Fruit fly (Drosophila melanogaster) whole organism, prepupa: ENCODE results near the gene CG11409.

Source experiments
- CG10669 ChIP-seq: fragments of 200-800 bp; sonication (Bioruptor generic); optimal IDR thresholded peaks from 3 replicates; lab custom pipeline; 2018; ENCODE audit warnings: missing biosample characterization, mild to moderate bottlenecking, missing genetic modification characterization, moderate library complexity
- CG11294 ChIP-seq: fragments of 200-800 bp; sonication (Bioruptor generic); IDR thresholded peaks from 2 replicates; pipeline ENCODE4 v1.3.6; 2022; ENCODE audit warnings: missing biosample characterization, missing genetic modification characterization
- CG11762 ChIP-seq: fragments of 200-800 bp; sonication (Bioruptor generic); optimal IDR thresholded peaks from 3 replicates; lab custom pipeline; 2016; ENCODE audit warnings: missing biosample characterization, missing genetic modification characterization; ENCODE audit not compliant: insufficient read depth
- CG1621 ChIP-seq: fragments of 200-800 bp; sonication (Bioruptor generic); optimal IDR thresholded peaks from 3 replicates; lab custom pipeline; 2018; ENCODE audit warnings: missing biosample characterization, mild to moderate bottlenecking, missing genetic modification characterization
- CG16779 ChIP-seq: fragments of 200-800 bp; sonication (Bioruptor generic); optimal IDR thresholded peaks from 3 replicates; lab custom pipeline; 2017; ENCODE audit warnings: missing biosample characterization, mild to moderate bottlenecking, missing genetic modification characterization
- CG3032 ChIP-seq: fragments of 200-800 bp; optimal IDR thresholded peaks from 2 replicates; lab custom pipeline; 2019; ENCODE audit warnings: missing biosample characterization, mild to moderate bottlenecking, missing genetic modification characterization, moderate library complexity
- CG31627 ChIP-seq: fragments of 200-800 bp; sonication (Bioruptor generic); optimal IDR thresholded peaks from 3 replicates; lab custom pipeline; 2016; ENCODE audit warnings: missing biosample characterization, missing genetic modification characterization
- CG32006 ChIP-seq: fragments of 200-800 bp; sonication (Bioruptor generic); optimal IDR thresholded peaks from 3 replicates; lab custom pipeline; 2017; ENCODE audit warnings: missing biosample characterization, mild to moderate bottlenecking, missing genetic modification characterization
- CG34406 ChIP-seq: fragments of 200-800 bp; sonication (Bioruptor generic); optimal IDR thresholded peaks from 3 replicates; lab custom pipeline; 2016; ENCODE audit warnings: missing biosample characterization, missing genetic modification characterization
- CG3919 ChIP-seq: fragments of 200-800 bp; sonication (Bioruptor generic); optimal IDR thresholded peaks from 3 replicates; lab custom pipeline; 2016; ENCODE audit warnings: missing biosample characterization, missing genetic modification characterization
- CG4318 ChIP-seq: fragments of 200-800 bp; sonication (Bioruptor generic); optimal IDR thresholded peaks from 3 replicates; lab custom pipeline; 2017; ENCODE audit warnings: missing biosample characterization, mild to moderate bottlenecking, missing genetic modification characterization
- CG6792 ChIP-seq: fragments of 200-800 bp; sonication (Bioruptor generic); optimal IDR thresholded peaks from 3 replicates; lab custom pipeline; 2016; ENCODE audit warnings: missing biosample characterization, missing genetic modification characterization
- CG6854 ChIP-seq: fragments of 200-800 bp; sonication (Bioruptor generic); optimal IDR thresholded peaks from 2 replicates; lab custom pipeline; 2017; ENCODE audit warnings: missing biosample characterization, mild to moderate bottlenecking, missing genetic modification characterization
- CG9139 ChIP-seq: fragments of 200-800 bp; sonication (Bioruptor generic); optimal IDR thresholded peaks from 3 replicates; lab custom pipeline; 2017; ENCODE audit warnings: missing biosample characterization, mild to moderate bottlenecking, missing genetic modification characterization
- Eip75B ChIP-seq: fragments of 200-800 bp; sonication (Bioruptor generic); optimal IDR thresholded peaks from 3 replicates; lab custom pipeline; 2016; ENCODE audit warnings: missing biosample characterization, missing genetic modification characterization
- Eip78C ChIP-seq: fragments of 200-800 bp; sonication (Bioruptor generic); peaks from one replicate; lab custom pipeline; 2016; ENCODE audit warnings: missing biosample characterization, missing genetic modification characterization
- Eip93F ChIP-seq: fragments of 200-800 bp; sonication (Bioruptor generic); optimal IDR thresholded peaks from 2 replicates; lab custom pipeline; 2016; ENCODE audit warnings: missing biosample characterization, mild to moderate bottlenecking, missing genetic modification characterization
- Ets21C ChIP-seq: fragments of 200-800 bp; sonication (Bioruptor generic); optimal IDR thresholded peaks from 3 replicates; lab custom pipeline; 2016; ENCODE audit warnings: missing biosample characterization, missing genetic modification characterization
- Ets96B ChIP-seq: fragments of 200-800 bp; optimal IDR thresholded peaks from 2 replicates; lab custom pipeline; 2019; ENCODE audit warnings: missing biosample characterization, mild to moderate bottlenecking, missing genetic modification characterization, moderate library complexity
- Hr39 ChIP-seq: fragments of 200-800 bp; sonication (Bioruptor generic); optimal IDR thresholded peaks from 2 replicates; lab custom pipeline; 2016; ENCODE audit warnings: missing biosample characterization, missing genetic modification characterization
- Hr4 ChIP-seq: fragments of 200-800 bp; sonication (Bioruptor generic); optimal IDR thresholded peaks from 3 replicates; lab custom pipeline; 2016; ENCODE audit warnings: missing biosample characterization, missing genetic modification characterization
- Met ChIP-seq: fragments of 200-800 bp; sonication (Bioruptor generic); optimal IDR thresholded peaks from 3 replicates; lab custom pipeline; 2016; ENCODE audit warnings: missing biosample characterization, missing genetic modification characterization
- Smox ChIP-seq: fragments of 200-800 bp; sonication (Bioruptor generic); optimal IDR thresholded peaks from 3 replicates; lab custom pipeline; 2016; ENCODE audit warnings: missing biosample characterization, missing genetic modification characterization
- Sox102F ChIP-seq: fragments of 200-800 bp; sonication (Bioruptor generic); optimal IDR thresholded peaks from 2 replicates; lab custom pipeline; 2016; ENCODE audit warnings: missing biosample characterization, mild to moderate bottlenecking, missing genetic modification characterization
- Sox14 ChIP-seq: fragments of 200-800 bp; sonication (Bioruptor generic); optimal IDR thresholded peaks from 3 replicates; lab custom pipeline; 2016; ENCODE audit warnings: missing biosample characterization, missing genetic modification characterization
- Sox15 ChIP-seq: fragments of 200-800 bp; sonication (Bioruptor generic); optimal IDR thresholded peaks from 3 replicates; lab custom pipeline; 2016; ENCODE audit warnings: missing biosample characterization, missing genetic modification characterization
- achi ChIP-seq: fragments of 200-800 bp; sonication (Bioruptor generic); optimal IDR thresholded peaks from 3 replicates; lab custom pipeline; 2016; ENCODE audit warnings: missing biosample characterization, missing genetic modification characterization
- acj6 ChIP-seq: fragments of 200-800 bp; sonication (Bioruptor generic); optimal IDR thresholded peaks from 3 replicates; lab custom pipeline; 2016; ENCODE audit warnings: missing biosample characterization, missing genetic modification characterization
- cyc ChIP-seq: fragments of 200-800 bp; sonication (Bioruptor generic); optimal IDR thresholded peaks from 3 replicates; lab custom pipeline; 2016; ENCODE audit warnings: missing biosample characterization, missing genetic modification characterization
- dsx ChIP-seq: fragments of 200-800 bp; optimal IDR thresholded peaks from 3 replicates; lab custom pipeline; 2019; ENCODE audit warnings: missing biosample characterization, mild to moderate bottlenecking, missing genetic modification characterization, moderate library complexity; ENCODE audit not compliant: poor library complexity, severe bottlenecking
- eg ChIP-seq: fragments of 200-800 bp; sonication (Bioruptor generic); IDR thresholded peaks from 3 replicates; pipeline ENCODE4 v1.3.6; 2022; ENCODE audit warnings: missing biosample characterization, missing genetic modification characterization
- esn ChIP-seq: fragments of 200-800 bp; sonication (Bioruptor generic); optimal IDR thresholded peaks from 2 replicates; lab custom pipeline; 2016; ENCODE audit warnings: missing biosample characterization, mild to moderate bottlenecking, missing genetic modification characterization, moderate library complexity
- fd85E ChIP-seq: fragments of 200-800 bp; sonication (Bioruptor generic); optimal IDR thresholded peaks from 3 replicates; lab custom pipeline; 2016; ENCODE audit warnings: missing biosample characterization, missing genetic modification characterization
- lz ChIP-seq: fragments of 200-800 bp; sonication (Bioruptor generic); optimal IDR thresholded peaks from 3 replicates; lab custom pipeline; 2016; ENCODE audit warnings: missing biosample characterization, missing genetic modification characterization
- pdm3 ChIP-seq: fragments of 200-800 bp; sonication (Bioruptor generic); optimal IDR thresholded peaks from 3 replicates; lab custom pipeline; 2016; ENCODE audit warnings: missing biosample characterization, missing genetic modification characterization
- spab ChIP-seq: fragments of 200-800 bp; sonication (Bioruptor generic); optimal IDR thresholded peaks from 2 replicates; lab custom pipeline; 2017; ENCODE audit warnings: missing biosample characterization, mild to moderate bottlenecking, missing genetic modification characterization, missing genetic modification reagents
- ss ChIP-seq, 2 experiments: fragments of 200-800 bp; sonication (Bioruptor generic); optimal IDR thresholded peaks; 2 replicates in 1 of 2; 3 replicates in 1 of 2; lab custom pipeline; 2017 to 2018; ENCODE audit warnings: mild to moderate bottlenecking in 2 of 2, missing biosample characterization in 2 of 2, missing genetic modification characterization in 2 of 2, moderate library complexity in 1 of 2
- svp ChIP-seq: fragments of 200-800 bp; sonication (Bioruptor generic); peaks from one replicate; lab custom pipeline; 2016; ENCODE audit warnings: missing biosample characterization, missing genetic modification characterization
- topi ChIP-seq: fragments of 200-800 bp; sonication (Bioruptor generic); optimal IDR thresholded peaks from 3 replicates; lab custom pipeline; 2016; ENCODE audit warnings: missing biosample characterization, missing genetic modification characterization
- vri ChIP-seq: fragments of 200-800 bp; sonication (Bioruptor generic); optimal IDR thresholded peaks from 3 replicates; lab custom pipeline; 2016; ENCODE audit warnings: missing biosample characterization, mild to moderate bottlenecking, missing genetic modification characterization

Gene CG11409

DNA sequence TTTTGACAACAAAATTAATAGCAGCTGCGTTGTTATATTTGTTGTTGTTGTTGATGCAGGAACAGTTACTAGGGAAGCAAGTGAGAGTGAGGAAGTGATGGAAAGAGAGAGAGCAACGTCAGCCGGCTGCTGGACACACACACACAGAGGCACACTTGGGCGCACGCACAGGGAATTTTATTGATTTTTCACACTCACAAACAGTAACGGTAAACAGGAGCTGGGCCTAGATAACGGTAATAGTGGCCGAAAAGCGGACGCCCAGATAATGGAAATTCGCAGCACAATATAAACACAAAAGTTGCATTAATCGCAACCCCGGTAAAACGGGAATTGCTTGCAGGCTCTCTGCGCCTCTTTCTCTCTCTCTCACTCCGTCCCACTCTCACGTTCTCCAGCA is 19.7 kb downstream of the CG11409 start:
- TF ChIP-seq lz (GFP tag; lab: Kevin White, UChicago) (no peak), Smox (GFP tag; lab: Kevin White, UChicago) (no peak), spab (GFP tag; lab: Kevin White, UChicago) (no peak), CG4318 (GFP tag; lab: Kevin White, UChicago) (no peak), CG10669 (no peak), Hr4 (GFP tag; lab: Kevin White, UChicago) (no peak), achi (no peak), CG1621 (tag; lab: Kevin White, UChicago) (no peak), CG34406 (GFP tag; lab: Kevin White, UChicago) (no peak), CG11294 (GFP tag; lab: Robert Waterston, UW) (no peak), Eip93F (GFP tag; lab: Kevin White, UChicago) (no peak), CG11762 (GFP tag; lab: Kevin White, UChicago) (no peak), Sox14 (GFP tag; lab: Kevin White, UChicago) (no peak), CG3032 (tag; lab: Kevin White, UChicago) (no peak), vri (GFP tag; lab: Kevin White, UChicago) (no peak), CG6792 (GFP tag; lab: Kevin White, UChicago) (no peak), acj6 (GFP tag; lab: Kevin White, UChicago) (no peak), CG32006 (no peak), CG9139 (GFP tag; lab: Kevin White, UChicago) (no peak)

DNA sequence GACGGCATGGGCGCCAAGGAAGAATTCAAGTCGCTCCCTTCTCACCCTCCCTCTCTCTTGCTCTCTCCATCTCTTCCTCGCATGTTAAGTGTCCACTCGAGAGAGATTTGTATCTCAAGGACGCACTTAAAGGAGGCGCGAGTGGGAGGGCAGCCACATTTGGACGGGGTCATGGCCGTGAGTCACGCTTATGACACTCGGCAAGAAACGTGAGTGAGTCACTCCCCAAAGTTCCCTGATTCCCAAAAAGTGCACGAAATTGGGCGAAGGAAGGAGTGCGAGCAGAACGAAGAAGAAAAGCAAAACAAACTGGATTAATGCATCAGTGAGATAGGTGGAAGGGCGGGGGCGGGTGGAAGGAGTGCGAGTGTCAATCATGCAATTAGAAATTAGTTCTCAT is 20.3 kb downstream of the CG11409 start:
- TF ChIP-seq CG3919, result no peak
- no peak for TF ChIP-seq Met
- no peak for TF ChIP-seq eg
- no peak for TF ChIP-seq CG10669
- no peak for TF ChIP-seq Eip75B (GFP tag; lab: Kevin White, UChicago)
- TF ChIP-seq CG31627 (GFP tag; lab: Kevin White, UChicago), result no peak
- no peak for TF ChIP-seq esn (GFP tag; lab: Kevin White, UChicago)
- TF ChIP-seq Smox (GFP tag; lab: Kevin White, UChicago), result no peak
- no peak for TF ChIP-seq CG16779 (tag; lab: Kevin White, UChicago)
- TF ChIP-seq pdm3 (GFP tag; lab: Kevin White, UChicago), result no peak
- no peak for TF ChIP-seq Sox15
- TF ChIP-seq ss (GFP tag; optimal IDR thresholded peaks at IDR 0.05; lab: Kevin White, UChicago), result no peak
- TF ChIP-seq Eip78C (GFP tag; lab: Kevin White, UChicago), result no peak
- TF ChIP-seq cyc (GFP tag; lab: Kevin White, UChicago), result no peak

DNA sequence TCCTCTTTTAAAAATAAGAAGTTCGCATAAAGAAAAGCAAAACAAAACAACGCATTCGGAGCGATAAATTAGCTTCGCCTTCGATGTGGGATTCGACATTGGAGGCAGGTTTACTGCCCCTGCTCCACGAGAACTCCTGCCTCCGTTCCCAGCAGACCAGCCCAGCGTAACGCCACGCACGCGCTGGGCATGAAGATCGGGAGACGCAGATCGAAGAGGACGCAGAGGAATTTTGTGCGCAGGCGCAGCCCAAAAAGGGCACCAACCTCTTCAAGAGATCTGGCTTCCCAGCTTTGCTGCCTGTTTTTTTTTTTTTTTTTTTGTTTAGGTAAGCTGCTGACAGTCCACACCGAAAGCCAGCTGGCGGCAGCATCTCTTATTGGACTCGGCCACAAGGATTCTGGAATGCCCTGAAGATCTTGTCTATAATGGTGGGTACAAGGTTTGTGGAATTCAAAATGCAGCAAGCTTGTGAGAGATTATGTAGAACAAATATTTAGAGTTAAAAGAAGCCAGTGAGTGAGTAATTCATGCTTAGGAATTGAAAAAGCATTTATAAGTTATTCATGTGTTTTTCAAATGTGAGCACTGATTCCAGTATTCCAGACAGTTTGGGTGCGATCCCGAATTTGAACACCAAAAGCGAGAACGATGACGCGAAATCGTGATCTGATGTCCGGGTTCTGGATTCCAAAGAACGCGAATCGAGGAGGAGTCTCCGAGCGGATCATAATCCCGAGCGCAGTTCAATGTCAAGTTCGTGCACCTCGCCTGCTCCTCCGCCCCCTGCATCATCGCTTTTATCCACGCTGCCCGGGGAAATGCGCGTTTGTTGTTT is 21.0 kb downstream of the CG11409 start:
- TF ChIP-seq svp (GFP tag; lab: Kevin White, UChicago) (peak; percentile 88), Smox (GFP tag; lab: Kevin White, UChicago) (peak; percentile 69), CG34406 (GFP tag; lab: Kevin White, UChicago) (peak; percentile 4), Ets96B (no peak), Hr39 (GFP tag; lab: Kevin White, UChicago) (peak; percentile 71), Sox15 (no peak), esn (GFP tag; lab: Kevin White, UChicago) (peak; percentile 67), Sox14 (GFP tag; lab: Kevin White, UChicago) (no peak), lz (GFP tag; lab: Kevin White, UChicago) (peak; percentile 71), CG6792 (GFP tag; lab: Kevin White, UChicago) (peak; percentile 35), Sox102F (GFP tag; lab: Kevin White, UChicago) (peak; percentile 61), CG6854 (GFP tag; lab: Kevin White, UChicago) (peak; percentile 81), cyc (GFP tag; lab: Kevin White, UChicago) (peak; percentile 65), pdm3 (GFP tag; lab: Kevin White, UChicago) (no peak), fd85E (no peak), CG31627 (GFP tag; lab: Kevin White, UChicago) (peak; percentile 64), ss (GFP tag; optimal IDR thresholded peaks at IDR 0.05; lab: Kevin White, UChicago) (peak in 1 of 2 experiments; percentile 1), Ets21C (GFP tag; lab: Kevin White, UChicago) (peak; percentile 49), Eip75B (GFP tag; lab: Kevin White, UChicago) (peak; percentile 38), dsx (GFP tag; lab: Kevin White, UChicago) (no peak), vri (GFP tag; lab: Kevin White, UChicago) (peak; percentile 49), Eip78C (GFP tag; lab: Kevin White, UChicago) (peak; percentile 70), topi (GFP tag; lab: Kevin White, UChicago) (peak; percentile 70), CG3919 (peak; percentile 14), Met (peak; percentile 70)
